Fruit fly (Drosophila melanogaster) whole organism, pupa: ENCODE data around the gene CG7523.

ENCODE experiments used
- CG12605 ChIP-seq: fragments of 200-800 bp; sonication (Bioruptor generic); IDR thresholded peaks from 2 replicates; pipeline ENCODE4 v1.3.6; 2022; ENCODE audit warnings: missing biosample characterization, missing genetic modification characterization
- CG13204 ChIP-seq: fragments of 200-800 bp; sonication (Bioruptor generic); optimal IDR thresholded peaks from 2 replicates; lab custom pipeline; 2018; ENCODE audit warnings: missing biosample characterization, mild to moderate bottlenecking, missing genetic modification characterization, moderate library complexity
- CG15710 ChIP-seq: fragments of 200-800 bp; sonication (Bioruptor generic); optimal IDR thresholded peaks from 2 replicates; lab custom pipeline; 2018; ENCODE audit warnings: missing biosample characterization, mild to moderate bottlenecking, missing genetic modification characterization, moderate library complexity
- gl ChIP-seq: fragments of 200-800 bp; sonication (Bioruptor generic); optimal IDR thresholded peaks from 2 replicates; lab custom pipeline; 2018; ENCODE audit warnings: missing biosample characterization, mild to moderate bottlenecking, missing genetic modification characterization

dm6 chr3R:17699891-17700487, 29.3 kb upstream of the CG7523 start:
- TF ChIP-seq gl (tag; lab: Kevin White, UChicago) (no peak), CG12605 (GFP tag; lab: Robert Waterston, UW) (no peak), CG13204 (GFP tag; lab: Kevin White, UChicago) (no peak), CG15710 (tag; lab: Kevin White, UChicago) (no peak)
